Worm (Caenorhabditis elegans) whole organism, late embryonic: Measurements from ENCODE around the gene cyp-13B2.

Experiments used
- C38D4.7 ChIP-seq: fragments of 200-800 bp; sonication (Bioruptor generic); optimal IDR thresholded peaks from 2 replicates; lab custom pipeline; 2018; ENCODE audit warnings: mild to moderate bottlenecking, missing genetic modification characterization, moderate library complexity, missing compliant biosample characterization
- K02D7.2 ChIP-seq: sonication (generic microtip); optimal IDR thresholded peaks from 2 replicates; lab custom pipeline; 2017; ENCODE audit warnings: mild to moderate bottlenecking, missing genetic modification characterization, missing compliant biosample characterization
- K09A11.1 ChIP-seq: sonication (generic microtip); optimal IDR thresholded peaks from 2 replicates; lab custom pipeline; 2017; ENCODE audit warnings: antibody characterized with exemption, mild to moderate bottlenecking, missing genetic modification characterization, missing compliant biosample characterization; ENCODE audit not compliant: insufficient read depth
- Y22D7AL.16 ChIP-seq: sonication (generic microtip); optimal IDR thresholded peaks from 2 replicates; lab custom pipeline; 2016; ENCODE audit warnings: missing genetic modification characterization, missing compliant biosample characterization
- ceh-18 ChIP-seq: sonication (generic microtip); optimal IDR thresholded peaks from 2 replicates; lab custom pipeline; 2016; ENCODE audit warnings: missing genetic modification characterization, missing compliant biosample characterization
- ceh-19 ChIP-seq: fragments of 200-800 bp; sonication (Bioruptor generic); optimal IDR thresholded peaks from 2 replicates; lab custom pipeline; 2018; ENCODE audit warnings: mild to moderate bottlenecking, missing genetic modification characterization, missing compliant biosample characterization
- ceh-22 ChIP-seq: sonication (generic microtip); optimal IDR thresholded peaks from 2 replicates; lab custom pipeline; 2017; ENCODE audit warnings: missing biosample characterization, missing genetic modification characterization
- ceh-24 ChIP-seq: sonication (generic microtip); optimal IDR thresholded peaks from 2 replicates; lab custom pipeline; 2016; ENCODE audit warnings: mild to moderate bottlenecking, missing genetic modification characterization, missing compliant biosample characterization
- ceh-31 ChIP-seq: sonication (generic microtip); optimal IDR thresholded peaks from 2 replicates; lab custom pipeline; 2016; ENCODE audit warnings: missing genetic modification characterization, missing compliant biosample characterization
- ceh-48 ChIP-seq: sonication (generic microtip); optimal IDR thresholded peaks from 2 replicates; lab custom pipeline; 2016; ENCODE audit warnings: missing genetic modification characterization, inconsistent platforms, missing compliant biosample characterization
- ceh-6 ChIP-seq: fragments of 200-800 bp; sonication (Bioruptor generic); optimal IDR thresholded peaks from 2 replicates; lab custom pipeline; 2018; ENCODE audit warnings: mild to moderate bottlenecking, missing genetic modification characterization, missing compliant biosample characterization
- ceh-9 ChIP-seq: sonication (generic microtip); optimal IDR thresholded peaks from 2 replicates; lab custom pipeline; 2016; ENCODE audit warnings: mild to moderate bottlenecking, missing genetic modification characterization, inconsistent platforms, missing compliant biosample characterization
- che-1 ChIP-seq: sonication (generic microtip); optimal IDR thresholded peaks from 2 replicates; lab custom pipeline; 2016; ENCODE audit warnings: mild to moderate bottlenecking, missing genetic modification characterization, missing compliant biosample characterization
- dve-1 ChIP-seq: sonication (generic microtip); optimal IDR thresholded peaks from 2 replicates; lab custom pipeline; 2017; ENCODE audit warnings: antibody characterized with exemption, mild to moderate bottlenecking, missing genetic modification characterization, missing compliant biosample characterization
- elt-2 ChIP-seq: sonication (generic microtip); optimal IDR thresholded peaks from 2 replicates; lab custom pipeline; 2016; ENCODE audit warnings: missing genetic modification reagents, missing genetic modification characterization, missing compliant biosample characterization
- elt-4 ChIP-seq: sonication (generic microtip); optimal IDR thresholded peaks from 2 replicates; lab custom pipeline; 2016; ENCODE audit warnings: missing genetic modification characterization, missing compliant biosample characterization
- ets-4 ChIP-seq: sonication (generic microtip); optimal IDR thresholded peaks from 2 replicates; lab custom pipeline; 2016; ENCODE audit warnings: missing genetic modification characterization, missing compliant biosample characterization
- fax-1 ChIP-seq: sonication (generic microtip); optimal IDR thresholded peaks from 2 replicates; lab custom pipeline; 2016; ENCODE audit warnings: missing genotype, missing genetic modification characterization, missing compliant biosample characterization
- hlh-13 ChIP-seq: fragments of 200-800 bp; sonication (Bioruptor generic); optimal IDR thresholded peaks from 2 replicates; lab custom pipeline; 2018; ENCODE audit warnings: mild to moderate bottlenecking, missing genetic modification characterization, missing compliant biosample characterization
- hlh-15 ChIP-seq: sonication (generic microtip); optimal IDR thresholded peaks from 2 replicates; lab custom pipeline; 2016; ENCODE audit warnings: missing genetic modification characterization, missing compliant biosample characterization
- hlh-6 ChIP-seq: sonication (generic microtip); optimal IDR thresholded peaks from 2 replicates; lab custom pipeline; 2016; ENCODE audit warnings: missing genotype, missing genetic modification characterization, missing compliant biosample characterization
- lim-6 ChIP-seq: sonication (generic microtip); optimal IDR thresholded peaks from 2 replicates; lab custom pipeline; 2016; ENCODE audit warnings: missing genetic modification characterization, missing compliant biosample characterization
- madf-2 ChIP-seq: sonication (generic microtip); optimal IDR thresholded peaks from 2 replicates; lab custom pipeline; 2017; ENCODE audit warnings: missing genetic modification characterization, missing compliant biosample characterization
- nhr-11 ChIP-seq: fragments of 150-350 bp; optimal IDR thresholded peaks from 2 replicates; lab custom pipeline; 2014; ENCODE audit warnings: missing biosample characterization, missing genetic modification characterization
- npax-4 ChIP-seq: sonication (generic microtip); optimal IDR thresholded peaks from 2 replicates; lab custom pipeline; 2016; ENCODE audit warnings: missing genetic modification characterization, missing compliant biosample characterization
- pax-1 ChIP-seq: fragments of 150-350 bp; optimal IDR thresholded peaks from 2 replicates; lab custom pipeline; 2014; ENCODE audit warnings: missing biosample characterization, missing genetic modification characterization
- pha-2 ChIP-seq: sonication (generic microtip); optimal IDR thresholded peaks from 2 replicates; lab custom pipeline; 2017; ENCODE audit warnings: mild to moderate bottlenecking, missing genetic modification characterization, missing compliant biosample characterization
- pha-4 ChIP-seq: fragments of 150-350 bp; optimal IDR thresholded peaks from 2 replicates; lab custom pipeline; 2018; ENCODE audit warnings: missing biosample characterization, missing genetic modification reagents, missing genetic modification characterization
- ref-2 ChIP-seq: sonication (generic microtip); optimal IDR thresholded peaks from 2 replicates; lab custom pipeline; 2016; ENCODE audit warnings: missing genetic modification characterization, missing compliant biosample characterization
- rnt-1 ChIP-seq: sonication (generic microtip); optimal IDR thresholded peaks from 2 replicates; lab custom pipeline; 2016; ENCODE audit warnings: missing genetic modification characterization, missing compliant biosample characterization
- sdc-2 ChIP-seq: sonication (generic microtip); optimal IDR thresholded peaks from 2 replicates; lab custom pipeline; 2016; ENCODE audit warnings: missing genotype, missing genetic modification characterization, missing compliant biosample characterization
- sox-4 ChIP-seq: sonication (generic microtip); optimal IDR thresholded peaks from 2 replicates; lab custom pipeline; 2017; ENCODE audit warnings: mild to moderate bottlenecking, missing genetic modification characterization, inconsistent platforms, missing compliant biosample characterization
- unc-55 ChIP-seq: sonication (generic microtip); optimal IDR thresholded peaks from 2 replicates; lab custom pipeline; 2017; ENCODE audit warnings: missing biosample characterization, missing genetic modification reagents, missing genetic modification characterization
- zip-5 ChIP-seq: sonication (generic microtip); optimal IDR thresholded peaks from 2 replicates; lab custom pipeline; 2016; ENCODE audit warnings: missing genetic modification characterization, missing compliant biosample characterization

The cyp-13B2 gene

DNA sequence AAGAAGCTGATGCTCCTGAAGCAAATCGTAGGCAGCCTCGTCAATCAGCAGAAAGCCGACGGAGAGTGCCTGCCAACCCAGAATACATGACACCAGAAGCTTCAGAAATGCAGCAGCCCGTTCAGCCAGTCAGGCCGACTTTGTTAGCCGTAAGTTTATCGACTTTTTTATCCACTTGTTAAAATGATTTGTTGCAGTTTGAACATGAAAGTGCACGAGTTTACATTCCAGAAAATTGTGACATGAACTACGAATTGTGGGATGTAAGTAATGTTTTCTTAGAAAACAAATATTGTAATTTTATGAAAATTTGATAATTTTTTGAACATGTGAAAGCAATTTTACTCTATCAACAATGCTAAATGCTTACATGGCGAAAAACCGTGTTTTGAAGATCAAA lies 14.8 kb downstream of the cyp-13B2 start:
- no peak for TF ChIP-seq hlh-13 (GFP tag; lab: Kevin White, UChicago)
- TF ChIP-seq ceh-48 (tag; lab: Kevin White, UChicago) = no peak
- TF ChIP-seq dve-1 (tag; lab: Kevin White, UChicago) = no peak
- TF ChIP-seq ceh-6 (GFP tag; lab: Kevin White, UChicago) = no peak
- TF ChIP-seq unc-55 (GFP tag; lab: Kevin White, UChicago) = no peak
- no peak for TF ChIP-seq K02D7.2 (tag; lab: Kevin White, UChicago)
- no peak for TF ChIP-seq zip-5 (tag; lab: Kevin White, UChicago)
- no peak for TF ChIP-seq hlh-15 (tag; lab: Kevin White, UChicago)
- TF ChIP-seq C38D4.7 (GFP tag; lab: Kevin White, UChicago) = no peak

- TF ChIP-seq elt-4 (tag; lab: Kevin White, UChicago) (no peak), ceh-22 (tag; lab: Kevin White, UChicago) (no peak), ceh-31 (tag; lab: Kevin White, UChicago) (no peak), K09A11.1 (tag; lab: Kevin White, UChicago) (no peak), K02D7.2 (tag; lab: Kevin White, UChicago) (no peak), sdc-2 (tag; lab: Kevin White, UChicago) (no peak), unc-55 (GFP tag; lab: Kevin White, UChicago) (no peak), ceh-18 (tag; lab: Kevin White, UChicago) (no peak)
These were observed 16.2 kb downstream of the cyp-13B2 start for ce11 chrX:14241531-14241930.

DNA sequence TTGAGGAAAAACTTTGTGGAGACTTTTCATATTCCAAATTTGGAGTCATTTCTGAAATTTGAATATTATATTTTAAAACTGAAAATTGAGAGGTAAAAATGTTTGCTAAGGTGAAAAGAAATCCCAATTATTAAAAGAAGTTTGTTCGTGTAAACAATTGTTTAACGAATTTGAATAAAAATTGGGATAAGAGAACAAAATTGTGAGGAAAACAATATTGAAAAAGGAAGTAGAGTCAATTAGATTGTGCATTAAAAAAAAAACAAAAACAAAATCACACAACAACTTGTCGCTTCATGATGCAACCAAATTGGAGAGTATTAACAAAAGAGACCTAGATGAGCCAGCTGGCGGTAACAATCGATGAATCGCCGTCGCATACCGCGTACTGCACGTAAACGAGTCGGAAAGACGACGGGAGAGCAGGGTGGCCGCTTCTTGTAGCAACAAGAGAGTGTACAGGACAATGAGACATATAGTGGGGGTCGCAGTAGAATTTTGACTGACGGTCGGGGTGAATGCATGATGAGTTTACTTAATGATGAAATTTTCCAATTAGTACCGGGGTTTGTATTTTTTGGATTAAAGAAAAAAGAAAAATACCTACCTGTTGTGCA lies 18.1 kb downstream of the cyp-13B2 start, which contains the start of gene K04C1.3:
Gene K04C1.3 (minus strand): TSS at position 51 of the 617 bp plus-strand sequence.
- TF ChIP-seq ceh-31 (tag; lab: Kevin White, UChicago) (peak; percentile 60), Y22D7AL.16 (no peak)

DNA sequence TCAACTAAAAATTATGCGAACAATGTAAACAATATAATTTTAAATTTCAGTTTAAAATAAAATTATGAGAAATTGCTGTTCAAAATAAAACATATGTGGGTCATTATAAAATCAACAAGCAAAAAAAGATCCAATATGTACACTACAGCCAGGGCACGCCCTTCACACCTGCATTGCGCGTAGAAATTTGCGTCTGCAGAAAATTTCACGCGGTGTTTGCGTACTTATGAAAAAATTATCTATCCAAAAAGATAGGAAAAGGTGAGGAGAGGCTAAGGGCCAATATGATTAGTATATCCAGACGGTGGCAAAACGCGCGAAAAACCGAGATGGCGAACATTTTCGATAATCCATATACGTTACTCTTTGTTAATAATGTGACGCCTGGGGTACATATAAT lies 19.1 kb downstream of the cyp-13B2 start:
- TF ChIP-seq ceh-18 (tag; lab: Kevin White, UChicago) (no peak), elt-2 (tag; lab: Kevin White, UChicago) (peak; percentile 40)

DNA sequence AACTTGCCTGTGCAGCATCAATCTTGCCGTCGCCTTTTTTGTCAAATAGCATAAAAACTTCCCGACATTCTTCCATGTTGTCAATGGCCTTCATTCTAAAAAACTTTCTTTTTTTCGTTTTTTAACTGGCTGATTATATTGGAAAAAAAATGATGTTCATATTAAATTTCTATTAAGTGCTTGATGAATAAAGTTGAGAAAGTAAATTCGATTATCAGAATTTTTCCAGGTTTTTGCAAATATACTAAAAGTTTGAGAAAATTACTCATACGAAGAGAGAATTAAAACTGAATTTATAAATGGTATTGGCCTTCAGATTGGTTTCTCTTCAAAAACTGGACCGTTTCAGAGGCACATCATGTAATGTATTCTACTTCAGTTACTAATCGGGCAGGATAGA lies 21.1 kb downstream of the cyp-13B2 start, which contains the start of gene mlc-6:
Gene mlc-6 (minus strand): TSS at position 101 of the 400 bp plus-strand sequence.
- TF ChIP-seq ceh-9 (tag; lab: Kevin White, UChicago) = no peak
- TF ChIP-seq ets-4 (tag; lab: Kevin White, UChicago) = no peak
- TF ChIP-seq rnt-1 (tag; lab: Kevin White, UChicago) = no peak
- TF ChIP-seq hlh-6 = no peak
- TF ChIP-seq pax-1 (tag; lab: Kevin White, UChicago) = no peak
- no peak for TF ChIP-seq madf-2 (tag; lab: Kevin White, UChicago)
- no peak for TF ChIP-seq pha-4 (tag; lab: Kevin White, UChicago)

ce11 chrX:14247436-14248103 lies 22.2 kb downstream of the cyp-13B2 start, which contains the start of gene K04C1.5:
Gene K04C1.5, plus strand, starts transcription at chrX:14248053.
- no peak for TF ChIP-seq che-1 (tag; lab: Kevin White, UChicago)
- no peak for TF ChIP-seq nhr-11
- TF ChIP-seq lim-6 = no peak
- no peak for TF ChIP-seq ets-4 (tag; lab: Kevin White, UChicago)
- no peak for TF ChIP-seq fax-1
- no peak for TF ChIP-seq npax-4
- no peak for TF ChIP-seq rnt-1 (tag; lab: Kevin White, UChicago)
- no peak for TF ChIP-seq ref-2 (tag; lab: Kevin White, UChicago)
- no peak for TF ChIP-seq ceh-19 (GFP tag; lab: Kevin White, UChicago)
- no peak for TF ChIP-seq pha-2 (tag; lab: Kevin White, UChicago)
- no peak for TF ChIP-seq pha-4 (tag; lab: Kevin White, UChicago)
- TF ChIP-seq ceh-24 (tag; lab: Kevin White, UChicago) = no peak
- no peak for TF ChIP-seq sox-4 (tag; lab: Kevin White, UChicago)
- no peak for TF ChIP-seq ceh-6 (GFP tag; lab: Kevin White, UChicago)
